Worm (Caenorhabditis elegans): ENCODE data around the gene apl-1.
A peak's percentile ranks its signal among the peaks of the same experiment; 100 is the strongest.

apl-1 gene

DNA sequence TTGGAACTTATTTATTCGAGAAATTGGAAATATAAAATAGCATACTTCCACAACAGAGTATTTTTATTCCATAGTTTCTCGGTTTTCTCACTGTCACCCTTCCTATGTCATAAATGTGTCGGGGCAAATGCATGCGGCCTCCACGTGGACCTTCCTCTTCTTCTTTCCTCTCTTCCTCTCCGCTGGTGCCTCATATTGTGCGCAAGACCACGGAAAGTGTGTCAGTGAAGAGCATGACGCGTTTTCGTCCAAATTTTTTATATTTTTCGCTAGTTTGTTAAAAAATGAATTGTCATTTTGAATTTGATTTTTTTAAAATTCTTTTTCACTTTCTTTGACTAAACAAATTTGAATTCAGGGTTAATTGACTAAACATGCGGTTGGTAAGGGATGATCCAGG, 48.4 kb upstream of the apl-1 start, which contains the start of gene mans-3 (continued):
- no peak for TF ChIP-seq cebp-1 (GFP tag; IDR thresholded peaks at IDR 0.05)
- TF ChIP-seq cebp-1 (tag; optimal IDR thresholded peaks at IDR 0.05): no peak
- TF ChIP-seq rec-8 (tag; optimal IDR thresholded peaks at IDR 0.05): no peak
- TF ChIP-seq mes-4 (tag; optimal IDR thresholded peaks at IDR 0.05): no peak
- TF ChIP-seq Y53G8AR.9 (GFP tag; conservative IDR thresholded peaks at IDR 0.05): peak; percentile 82; the same call in 1 of the 2 replicates
- no peak for TF ChIP-seq lsl-1 (GFP tag; optimal IDR thresholded peaks at IDR 0.05)
- no peak for TF ChIP-seq ceh-79 (tag; optimal IDR thresholded peaks at IDR 0.05)
- no peak for TF ChIP-seq Y53F4B.3 (GFP tag; IDR thresholded peaks at IDR 0.05)
- TF ChIP-seq F39B2.1 (GFP tag; IDR thresholded peaks at IDR 0.05): no peak
- no peak for TF ChIP-seq F10E7.11 (tag; optimal IDR thresholded peaks at IDR 0.05)
- peak in 2 of 3 experiments; percentile 27 to 84 for TF ChIP-seq lin-35 (GFP tag; optimal IDR thresholded peaks at IDR 0.05)

DNA sequence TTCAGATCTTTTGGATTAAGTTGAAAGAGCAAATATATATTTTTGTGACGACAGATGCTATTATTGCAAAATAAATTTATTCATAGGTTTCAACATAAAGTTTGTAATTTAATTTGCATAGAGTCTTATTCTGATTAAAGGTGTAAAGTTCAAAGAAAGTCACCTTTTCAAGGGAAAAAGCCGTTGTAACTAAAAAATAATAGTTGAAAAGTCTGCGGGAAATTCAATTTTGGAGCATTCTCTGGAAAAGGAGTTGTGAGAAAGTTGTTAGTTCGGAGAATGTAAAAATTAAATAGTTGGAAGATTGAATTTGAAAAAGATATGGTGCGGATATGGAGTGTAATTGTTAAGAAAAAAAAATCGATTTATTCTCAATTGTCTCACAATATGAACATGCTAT, 47.4 kb upstream of the apl-1 start:
- no peak for TF ChIP-seq nhr-90 (tag; optimal IDR thresholded peaks at IDR 0.05)
- no peak for TF ChIP-seq ztf-3 (GFP tag; optimal IDR thresholded peaks at IDR 0.05)
- no peak for TF ChIP-seq F10E7.11 (tag; optimal IDR thresholded peaks at IDR 0.05)
- TF ChIP-seq dpff-1 (tag; optimal IDR thresholded peaks at IDR 0.05): no peak
- TF ChIP-seq F22D6.2 (tag; optimal IDR thresholded peaks at IDR 0.05): no peak
- no peak for TF ChIP-seq D2030.7 (GFP tag; IDR thresholded peaks at IDR 0.05)
- no peak for TF ChIP-seq ceh-91 (GFP tag; IDR thresholded peaks at IDR 0.05)
- no peak for TF ChIP-seq mes-4 (tag; optimal IDR thresholded peaks at IDR 0.05)
- TF ChIP-seq B0019.2 (GFP tag; conservative IDR thresholded peaks at IDR 0.05): no peak
- TF ChIP-seq xnd-1 (tag; optimal IDR thresholded peaks at IDR 0.05): no peak
- no peak for TF ChIP-seq pha-4 (tag; optimal IDR thresholded peaks at IDR 0.05)
- no peak for TF ChIP-seq ccch-3 (GFP tag; optimal IDR thresholded peaks at IDR 0.05)
- TF ChIP-seq ekl-4 (GFP tag; IDR thresholded peaks at IDR 0.05): no peak
- TF ChIP-seq atf-7 (tag; optimal IDR thresholded peaks at IDR 0.05): no peak
- no peak for TF ChIP-seq madf-6 (GFP tag; IDR thresholded peaks at IDR 0.05)

DNA sequence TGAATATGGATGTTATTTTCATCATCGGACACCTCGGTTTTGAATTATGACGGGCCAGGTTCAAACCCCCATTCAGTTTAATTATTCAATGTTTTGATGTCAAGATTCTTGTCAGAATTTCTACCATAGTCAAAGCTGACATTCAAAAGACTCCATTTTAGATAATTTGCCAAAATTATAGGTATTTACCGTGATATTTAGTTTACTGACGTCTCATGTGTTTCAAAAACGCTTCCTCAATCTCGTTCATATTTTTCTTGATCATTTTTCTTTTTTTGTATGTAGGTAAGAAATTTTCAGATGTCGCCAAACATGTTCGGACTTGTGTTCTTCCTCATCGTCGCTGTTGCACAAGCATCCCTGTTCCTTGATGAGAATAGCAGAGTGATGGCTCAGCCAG, 46.1 kb upstream of the apl-1 start, which contains the start of gene EGAP5.1:
TSS of gene EGAP5.1 (plus strand) at position 301 of the 400 bp plus-strand sequence.
- TF ChIP-seq snpc-4 (GFP tag; optimal IDR thresholded peaks at IDR 0.05) (no peak), snpc-4 (tag; optimal IDR thresholded peaks at IDR 0.05) (no peak), Y79H2A.3 (GFP tag; conservative IDR thresholded peaks at IDR 0.05) (no peak), madf-8 (GFP tag; conservative IDR thresholded peaks at IDR 0.05) (no peak), hlh-12 (tag; optimal IDR thresholded peaks at IDR 0.05) (no peak), bed-2 (GFP tag; IDR thresholded peaks at IDR 0.05) (no peak), dpff-1 (tag; optimal IDR thresholded peaks at IDR 0.05) (no peak), ceh-40 (GFP tag; IDR thresholded peaks at IDR 0.05) (no peak), Y53F4B.3 (GFP tag; IDR thresholded peaks at IDR 0.05) (no peak)

DNA sequence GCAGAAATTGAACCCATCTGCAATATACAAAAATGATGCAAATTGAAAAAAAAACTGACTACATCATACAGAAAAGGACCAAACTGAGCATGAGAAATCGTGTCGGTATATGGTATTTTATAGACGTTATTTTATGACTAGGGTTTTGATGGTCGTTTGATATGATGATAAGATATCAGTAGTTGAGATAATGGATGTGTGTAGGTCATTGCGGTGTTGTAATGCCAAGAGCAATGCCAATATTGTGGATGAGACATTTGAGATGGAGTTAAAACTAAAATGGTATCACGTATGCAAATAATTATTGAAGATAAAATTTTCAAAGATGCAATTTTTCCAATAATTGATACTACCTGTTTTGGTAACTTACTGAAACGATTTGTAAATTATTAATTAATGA, 43.0 kb upstream of the apl-1 start, which contains the start of gene C31H2.4:
TSS of gene C31H2.4 (minus strand) at position 19 of the 400 bp plus-strand sequence.
- TF ChIP-seq nhr-80 (tag; optimal IDR thresholded peaks at IDR 0.05) (peak; percentile 7), tbp1 (GFP tag; optimal IDR thresholded peaks at IDR 0.05) (no peak), tbx-9 (tag; optimal IDR thresholded peaks at IDR 0.05; ENCODE audit: borderline replicate concordance) (no peak)

DNA sequence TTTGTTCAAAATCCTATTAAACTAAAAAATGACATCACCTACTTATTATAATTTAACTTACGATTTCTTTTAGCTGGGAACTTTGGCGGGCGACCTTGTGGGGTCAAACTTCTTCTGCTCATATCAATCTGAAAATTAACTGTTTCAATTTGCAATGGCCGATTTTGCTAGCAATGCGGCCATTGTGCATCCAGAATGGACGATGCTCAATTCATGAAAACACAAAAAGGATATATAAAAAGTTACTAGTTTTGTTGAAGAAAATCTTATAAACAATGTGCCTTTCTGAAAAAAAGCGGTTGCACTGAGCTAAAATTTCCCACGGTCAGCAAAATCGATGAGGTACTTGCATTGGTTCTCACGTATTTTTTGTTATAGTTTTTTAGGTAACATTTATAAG, 37.6 kb upstream of the apl-1 start, which contains the start of gene C31H2.3:
TSS of gene C31H2.3 (minus strand) at position 101 of the 400 bp plus-strand sequence.
- no peak for TF ChIP-seq F57A8.1 (GFP tag; optimal IDR thresholded peaks at IDR 0.05)
- no peak for TF ChIP-seq ekl-4 (GFP tag; IDR thresholded peaks at IDR 0.05)
- TF ChIP-seq lin-40 (tag; optimal IDR thresholded peaks at IDR 0.05): no peak
- TF ChIP-seq sptf-2 (GFP tag; optimal IDR thresholded peaks at IDR 0.05): no peak

Data from whole organism, young adult.